Fruit fly (Drosophila melanogaster): ENCODE results near the gene Sgs4.

The Sgs4 gene

DNA sequence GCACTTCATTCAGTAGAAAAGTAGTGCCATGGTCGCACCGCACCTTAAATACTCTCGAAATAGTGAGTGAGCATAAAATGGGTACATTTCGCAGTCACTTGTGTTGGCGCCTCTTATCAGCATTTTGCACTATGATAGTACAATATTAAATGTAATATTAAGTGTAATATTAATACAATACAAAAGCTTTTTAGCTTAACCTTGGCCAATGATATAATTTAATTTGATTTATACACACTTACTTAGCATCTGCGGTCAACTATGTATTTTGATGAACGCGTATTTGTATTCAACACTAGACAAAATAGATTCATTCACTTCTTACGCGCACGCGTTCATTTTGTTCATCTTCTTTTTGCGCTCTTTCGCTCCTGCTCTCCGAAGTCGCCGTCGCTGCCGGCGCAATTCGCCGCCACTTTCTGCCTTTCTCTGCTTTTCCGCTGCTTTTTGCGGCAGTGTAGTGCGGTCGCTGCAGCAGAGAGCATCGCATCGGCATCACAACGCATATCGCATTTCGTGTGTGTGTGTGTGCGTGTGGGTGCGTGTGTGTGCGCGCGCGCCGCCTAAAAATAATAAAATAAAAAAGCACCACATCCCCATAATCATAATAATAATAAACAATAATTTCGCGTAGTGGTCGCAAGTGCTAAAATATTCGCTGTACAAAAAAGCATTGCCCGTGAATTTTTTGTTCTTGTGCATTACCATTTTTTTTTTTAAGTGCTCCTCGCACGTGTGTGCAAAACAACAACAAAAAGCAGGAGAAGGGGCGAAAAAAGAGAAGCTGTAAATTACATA is 39.2 kb downstream of the Sgs4 start (continued):
- TF ChIP-seq Gsc (GFP tag; IDR thresholded peaks at IDR 0.05) (no peak), luna (GFP tag; optimal IDR thresholded peaks at IDR 0.05) (no peak), CG13424 (tag; optimal IDR thresholded peaks at IDR 0.05) (peak; percentile 59), gro (GFP tag; optimal IDR thresholded peaks at IDR 0.05) (no peak), oc (tag; optimal IDR thresholded peaks at IDR 0.05) (peak; percentile 8), Hey (tag; optimal IDR thresholded peaks at IDR 0.05) (no peak), CG8924 (tag; optimal IDR thresholded peaks at IDR 0.05) (peak; percentile 34), tio (GFP tag; optimal IDR thresholded peaks at IDR 0.05) (peak; percentile 8), ewg (GFP tag; optimal IDR thresholded peaks at IDR 0.05) (peak; percentile 68), CG6689 (GFP tag; IDR thresholded peaks at IDR 0.05) (peak; percentile 32; the same call in 1 of the 2 replicates), CG10979 (tag; optimal IDR thresholded peaks at IDR 0.05) (peak; percentile 39), CG18262 (tag; optimal IDR thresholded peaks at IDR 0.05) (peak; percentile 49), Gug (GFP tag; IDR thresholded peaks at IDR 0.05) (peak; percentile 33; the same call in 1 of the 4 replicates), nerfin-2 (GFP tag; IDR thresholded peaks at IDR 0.05; ENCODE audit: partially characterized antibody) (no peak), croc (GFP tag; conservative IDR thresholded peaks at IDR 0.05) (peak; percentile 35; the same call in 2 of the 3 replicates), Ssrp (tag; optimal IDR thresholded peaks at IDR 0.05) (peak; percentile 43), D19A (tag; optimal IDR thresholded peaks at IDR 0.05) (peak; percentile 98), CG11085 (GFP tag; IDR thresholded peaks at IDR 0.05) (0 out of 2 replicates have a peak, but pooled peaks have one; percentile 13), HLH4C (GFP tag; IDR thresholded peaks at IDR 0.05; ENCODE audit: partially characterized antibody) (0 out of 3 replicates have a peak, but pooled peaks have one; percentile 12), jing (GFP tag; optimal IDR thresholded peaks at IDR 0.05) (peak; percentile 25), CG11247 (GFP tag; IDR thresholded peaks at IDR 0.05) (no peak), Drgx (GFP tag; IDR thresholded peaks at IDR 0.05) (peak; percentile 46), CG15073 (GFP tag; optimal IDR thresholded peaks at IDR 0.05) (no peak), aop (GFP tag; IDR thresholded peaks at IDR 0.05) (no peak), CoRest (tag; optimal IDR thresholded peaks at IDR 0.05) (peak; percentile 53), CG30403 (GFP tag; optimal IDR thresholded peaks at IDR 0.05) (peak; percentile 48), cg (GFP tag; optimal IDR thresholded peaks at IDR 0.05) (peak; percentile 69), CG2199 (GFP tag; IDR thresholded peaks at IDR 0.05) (no peak), CG10959 (GFP tag; IDR thresholded peaks at IDR 0.05) (no peak), CG17361 (GFP tag; IDR thresholded peaks at IDR 0.05) (peak; percentile 69; the same call in 2 of the 3 replicates), CG10654 (GFP tag; optimal IDR thresholded peaks at IDR 0.05) (peak; percentile 1), CG17385 (GFP tag; optimal IDR thresholded peaks at IDR 0.05) (peak; percentile 21), CG12659 (GFP tag; optimal IDR thresholded peaks at IDR 0.05) (peak; percentile 30), pum (GFP tag; optimal IDR thresholded peaks at IDR 0.05) (no peak), Blimp-1 (GFP tag; optimal IDR thresholded peaks at IDR 0.05) (peak; percentile 21), Hr51 (GFP tag; optimal IDR thresholded peaks at IDR 0.05) (peak in 1 of 2 experiments; percentile 50), CG9817 (tag; optimal IDR thresholded peaks at IDR 0.05) (peak; percentile 13), Bgb (GFP tag; IDR thresholded peaks at IDR 0.05; ENCODE audit: partially characterized antibody) (peak; percentile 52; the same call in 1 of the 2 replicates), ara (GFP tag; IDR thresholded peaks at IDR 0.05) (peak; percentile 58; the same call in 1 of the 2 replicates), Asciz (GFP tag; optimal IDR thresholded peaks at IDR 0.05) (no peak), CG7839 (tag; optimal IDR thresholded peaks at IDR 0.05) (peak; percentile 52), Chrac-16 (GFP tag; optimal IDR thresholded peaks at IDR 0.05) (peak; percentile 10), CG1602 (GFP tag; optimal IDR thresholded peaks at IDR 0.05) (peak; percentile 15), Awh (GFP tag; IDR thresholded peaks at IDR 0.05) (peak; percentile 52; the same call in 1 of the 2 replicates), sr (GFP tag; IDR thresholded peaks at IDR 0.05) (peak; percentile 27; the same call in 1 of the 3 replicates), eve (GFP tag; optimal IDR thresholded peaks at IDR 0.05) (peak in 1 of 2 experiments; percentile 90), Rx (GFP tag; IDR thresholded peaks at IDR 0.05) (0 out of 2 replicates have a peak, but pooled peaks have one; percentile 14), knrl (GFP tag; IDR thresholded peaks at IDR 0.05; ENCODE audit: partially characterized antibody) (peak; percentile 18; the same call in 1 of the 3 replicates)

All from whole organism, embryonic.